Fruit fly (Drosophila melanogaster): ENCODE measurements around the gene Acbp6.

The Acbp6 gene

DNA sequence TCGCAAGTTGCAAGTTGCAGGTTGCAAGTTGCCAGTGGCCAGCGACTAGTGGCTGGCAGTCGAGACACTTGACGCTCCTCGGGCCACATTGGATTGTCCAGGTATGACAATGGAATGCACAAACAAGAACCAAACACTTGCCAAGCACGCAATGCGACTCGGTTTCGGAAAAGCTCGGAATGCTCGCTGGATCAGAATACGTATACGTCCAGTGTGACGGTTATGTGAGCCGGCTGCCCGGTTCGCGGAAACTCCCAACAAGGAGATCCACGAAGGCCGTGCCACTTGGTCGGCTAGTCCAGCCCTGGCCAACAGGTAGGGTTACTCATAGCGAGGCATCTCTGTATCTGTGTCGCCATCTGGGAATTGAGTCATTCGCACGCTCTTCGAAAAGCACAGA is 8.0 kb downstream of the Acbp6 start:
- TF ChIP-seq Hr78 (GFP tag; optimal IDR thresholded peaks at IDR 0.05) = no peak
- TF ChIP-seq woc (GFP tag; optimal IDR thresholded peaks at IDR 0.05) = no peak
- TF ChIP-seq ey (GFP tag; optimal IDR thresholded peaks at IDR 0.05) = no peak
- no peak for TF ChIP-seq CG9705 (GFP tag; optimal IDR thresholded peaks at IDR 0.05)
- no peak for TF ChIP-seq Hnf4 (GFP tag; optimal IDR thresholded peaks at IDR 0.05)
- TF ChIP-seq Rel (GFP tag; optimal IDR thresholded peaks at IDR 0.05) = no peak
- no peak for TF ChIP-seq Rel (tag; optimal IDR thresholded peaks at IDR 0.05)
- no peak for TF ChIP-seq CG32264 (GFP tag; optimal IDR thresholded peaks at IDR 0.05)
- TF ChIP-seq HLH106 (tag; optimal IDR thresholded peaks at IDR 0.05) = no peak
- TF ChIP-seq OdsH (GFP tag; optimal IDR thresholded peaks at IDR 0.05) = no peak
- no peak for TF ChIP-seq dl (GFP tag; optimal IDR thresholded peaks at IDR 0.05; ENCODE audit: insufficient read depth in 1 of 2, partially characterized antibody in 2 of 2)
- TF ChIP-seq psq (GFP tag; optimal IDR thresholded peaks at IDR 0.05) = no peak
- TF ChIP-seq Dif (GFP tag; optimal IDR thresholded peaks at IDR 0.05; ENCODE audit: partially characterized antibody) = no peak
- TF ChIP-seq Vsx2 (GFP tag; optimal IDR thresholded peaks at IDR 0.05; ENCODE audit: partially characterized antibody) = no peak
- no peak for TF ChIP-seq jim (GFP tag; optimal IDR thresholded peaks at IDR 0.05)
- TF ChIP-seq foxo (GFP tag; optimal IDR thresholded peaks at IDR 0.05) = no peak
- no peak for TF ChIP-seq pan (optimal IDR thresholded peaks at IDR 0.05)
- no peak for TF ChIP-seq h (GFP tag; optimal IDR thresholded peaks at IDR 0.05)
- TF ChIP-seq Mio (GFP tag; optimal IDR thresholded peaks at IDR 0.05) = no peak
- TF ChIP-seq Dfd (GFP tag; optimal IDR thresholded peaks at IDR 0.05) = no peak

DNA sequence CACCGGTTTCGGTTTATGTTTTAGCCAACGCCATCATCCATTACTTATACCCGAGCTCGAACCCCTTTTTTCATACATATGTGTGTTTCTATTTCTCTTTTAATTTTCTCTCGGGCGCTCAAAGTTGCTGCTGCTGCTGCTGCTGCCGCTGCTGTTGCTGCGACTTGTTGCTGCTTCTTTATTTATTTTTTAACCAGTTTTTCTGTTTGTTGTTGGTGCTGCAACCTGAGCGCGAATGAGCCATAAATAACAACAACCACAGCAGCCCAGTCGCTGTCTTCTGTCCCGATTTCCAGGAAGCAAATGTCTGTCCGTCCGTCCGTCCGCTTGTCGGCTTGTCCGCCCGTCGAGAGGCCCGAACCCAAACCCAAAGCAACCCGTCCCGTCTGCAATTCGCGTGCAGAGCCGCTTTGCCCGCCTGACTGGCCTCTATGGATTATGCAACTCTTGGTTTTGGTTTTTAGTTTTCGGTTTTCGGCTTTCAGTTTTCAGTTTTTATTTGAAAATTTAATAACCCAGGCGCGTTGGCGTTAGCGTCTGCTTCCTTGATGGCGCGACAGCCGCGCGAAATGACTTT is 9.0 kb downstream of the Acbp6 start:
- TF ChIP-seq psq (GFP tag; optimal IDR thresholded peaks at IDR 0.05) = peak; percentile 14
- peak; percentile 6 for TF ChIP-seq fru (GFP tag; optimal IDR thresholded peaks at IDR 0.05)
- TF ChIP-seq dl (GFP tag; optimal IDR thresholded peaks at IDR 0.05; ENCODE audit: insufficient read depth in 1 of 2, partially characterized antibody in 2 of 2) = no peak
- no peak for TF ChIP-seq sv (GFP tag; optimal IDR thresholded peaks at IDR 0.05)
- no peak for TF ChIP-seq Dif (GFP tag; optimal IDR thresholded peaks at IDR 0.05; ENCODE audit: partially characterized antibody)
- no peak for TF ChIP-seq Sp1 (GFP tag; optimal IDR thresholded peaks at IDR 0.05)
- TF ChIP-seq rgr (GFP tag; optimal IDR thresholded peaks at IDR 0.05) = no peak

DNA sequence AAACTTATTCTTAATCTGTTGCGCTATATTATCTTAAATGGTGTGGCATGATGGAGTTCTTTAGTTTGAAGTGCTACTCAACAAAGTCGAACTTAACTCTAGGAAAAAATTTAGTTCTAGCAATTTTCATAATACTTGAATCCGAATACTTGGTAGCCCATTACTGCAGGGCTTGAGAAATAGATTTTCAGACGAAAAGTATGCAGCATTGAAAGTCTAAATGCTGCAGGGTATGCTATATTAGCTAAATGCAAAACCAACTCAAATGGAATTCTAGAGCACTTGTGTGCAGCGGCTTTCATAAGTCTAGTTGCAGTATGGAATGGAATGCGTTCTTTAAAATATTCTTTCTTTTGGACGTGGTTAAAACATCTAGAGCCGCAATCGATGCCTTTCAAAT is 14.6 kb downstream of the Acbp6 start:
- TF ChIP-seq fru (GFP tag; optimal IDR thresholded peaks at IDR 0.05) (peak; percentile 5), pan (optimal IDR thresholded peaks at IDR 0.05) (no peak), Mio (GFP tag; optimal IDR thresholded peaks at IDR 0.05) (no peak), N (GFP tag; optimal IDR thresholded peaks at IDR 0.05) (peak; percentile 55), Myc (optimal IDR thresholded peaks at IDR 0.05) (peak; percentile 84), lola (GFP tag; optimal IDR thresholded peaks at IDR 0.05) (no peak), Dif (GFP tag; optimal IDR thresholded peaks at IDR 0.05; ENCODE audit: partially characterized antibody) (peak; percentile 43), Vsx2 (GFP tag; optimal IDR thresholded peaks at IDR 0.05; ENCODE audit: partially characterized antibody) (peak; percentile 54), CG32264 (GFP tag; optimal IDR thresholded peaks at IDR 0.05) (no peak)

- TF ChIP-seq OdsH (GFP tag; optimal IDR thresholded peaks at IDR 0.05) (no peak), HLH106 (tag; optimal IDR thresholded peaks at IDR 0.05) (no peak), Rel (GFP tag; optimal IDR thresholded peaks at IDR 0.05) (no peak), Rel (tag; optimal IDR thresholded peaks at IDR 0.05) (no peak), Dfd (GFP tag; optimal IDR thresholded peaks at IDR 0.05) (no peak), N (GFP tag; optimal IDR thresholded peaks at IDR 0.05) (no peak), sage (GFP tag; optimal IDR thresholded peaks at IDR 0.05) (no peak), pan (optimal IDR thresholded peaks at IDR 0.05) (no peak), dl (GFP tag; optimal IDR thresholded peaks at IDR 0.05; ENCODE audit: insufficient read depth in 1 of 2, partially characterized antibody in 2 of 2) (no peak), Mio (GFP tag; optimal IDR thresholded peaks at IDR 0.05) (no peak), dmrt93B (GFP tag; optimal IDR thresholded peaks at IDR 0.05) (no peak), sv (GFP tag; optimal IDR thresholded peaks at IDR 0.05) (no peak), h (GFP tag; optimal IDR thresholded peaks at IDR 0.05) (no peak), Jra (GFP tag; optimal IDR thresholded peaks at IDR 0.05) (no peak), CG9705 (GFP tag; optimal IDR thresholded peaks at IDR 0.05) (no peak), jim (GFP tag; optimal IDR thresholded peaks at IDR 0.05) (no peak), usp (GFP tag; optimal IDR thresholded peaks at IDR 0.05) (no peak), Hr83 (GFP tag; optimal IDR thresholded peaks at IDR 0.05; ENCODE audit: poor library complexity, severe bottlenecking) (no peak), psq (GFP tag; optimal IDR thresholded peaks at IDR 0.05) (no peak), Hr78 (GFP tag; optimal IDR thresholded peaks at IDR 0.05) (no peak)
Observed at dm6 chr3L:7147796-7148195, 19.1 kb downstream of the Acbp6 start.

Data from whole organism, wandering third instar larva.